Worm (Caenorhabditis elegans): Measurements from ENCODE around the gene gfat-2.
A peak's percentile ranks its signal among the peaks of the same experiment; 100 is the strongest.

Gene gfat-2

DNA sequence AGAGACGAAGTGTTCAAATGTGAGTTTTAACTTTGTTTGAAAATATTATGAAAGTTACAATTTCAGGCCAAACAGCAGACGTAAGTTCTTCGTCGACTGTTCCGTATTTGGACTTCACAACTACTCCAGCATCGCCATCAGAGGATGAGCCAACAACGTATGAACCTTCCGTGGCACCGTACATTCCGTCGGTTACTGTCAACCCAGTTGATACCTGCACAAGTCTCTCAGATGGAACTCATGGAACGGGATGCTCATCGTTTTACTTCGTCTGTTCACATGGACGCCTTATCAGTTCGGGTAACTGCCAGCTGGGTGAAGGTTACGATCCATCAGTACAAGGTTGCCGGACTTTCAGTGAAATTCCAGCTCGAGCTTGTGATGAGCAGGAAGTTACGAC is 34.3 kb upstream of the gfat-2 start:
- TF ChIP-seq ceh-31 (tag; optimal IDR thresholded peaks at IDR 0.05): no peak
- no peak for TF ChIP-seq sdc-2 (tag; optimal IDR thresholded peaks at IDR 0.05)
- TF ChIP-seq pag-3 (tag; optimal IDR thresholded peaks at IDR 0.05; ENCODE audit: borderline replicate concordance): no peak
- no peak for TF ChIP-seq tbx-2 (tag; optimal IDR thresholded peaks at IDR 0.05)
- no peak for TF ChIP-seq unc-86 (tag; optimal IDR thresholded peaks at IDR 0.05)
- TF ChIP-seq nhr-232 (tag; optimal IDR thresholded peaks at IDR 0.05): no peak
- no peak for TF ChIP-seq unc-55 (GFP tag; optimal IDR thresholded peaks at IDR 0.05)
- no peak for TF ChIP-seq unc-42 (tag; optimal IDR thresholded peaks at IDR 0.05)
- TF ChIP-seq ceh-45 (GFP tag; IDR thresholded peaks at IDR 0.05): no peak
- TF ChIP-seq dmd-4 (tag; optimal IDR thresholded peaks at IDR 0.05; ENCODE audit: borderline replicate concordance): no peak
- no peak for TF ChIP-seq hlh-30 (tag; optimal IDR thresholded peaks at IDR 0.05; ENCODE audit: insufficient read depth)
- TF ChIP-seq nfya-1 (tag; optimal IDR thresholded peaks at IDR 0.05): no peak
- no peak for TF ChIP-seq mec-3 (tag; optimal IDR thresholded peaks at IDR 0.05; ENCODE audit: borderline replicate concordance)
- TF ChIP-seq hlh-8 (tag; optimal IDR thresholded peaks at IDR 0.05): no peak
- TF ChIP-seq ceh-6 (GFP tag; optimal IDR thresholded peaks at IDR 0.05): no peak
- TF ChIP-seq C38D4.7 (GFP tag; optimal IDR thresholded peaks at IDR 0.05): no peak
- no peak for TF ChIP-seq ceh-19 (GFP tag; optimal IDR thresholded peaks at IDR 0.05)
- TF ChIP-seq ref-2 (tag; optimal IDR thresholded peaks at IDR 0.05): no peak

DNA sequence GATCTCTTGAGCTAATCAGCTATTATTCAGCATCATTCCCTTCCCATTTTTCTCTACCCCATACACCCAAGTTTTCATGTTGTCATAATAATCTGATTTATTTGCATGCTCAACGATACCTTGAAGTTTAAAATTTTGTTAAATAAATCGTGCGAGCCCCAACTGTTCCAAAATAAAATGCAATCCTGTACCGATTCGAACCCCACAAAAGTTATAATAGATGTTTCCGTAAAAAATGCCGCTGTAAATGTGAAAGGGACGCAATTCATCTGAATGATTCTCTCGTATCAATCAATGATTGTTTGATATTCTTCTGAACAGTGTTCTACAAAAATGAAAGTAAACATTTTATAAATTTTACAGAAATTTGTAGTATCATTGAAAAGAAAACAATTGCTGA is 32.6 kb upstream of the gfat-2 start:
- TF ChIP-seq T23F11.4 (GFP tag; optimal IDR thresholded peaks at IDR 0.05) (no peak), ref-2 (tag; optimal IDR thresholded peaks at IDR 0.05) (no peak), F13H6.1 (tag; optimal IDR thresholded peaks at IDR 0.05) (no peak), sox-2 (GFP tag; IDR thresholded peaks at IDR 0.05) (no peak), madf-2 (tag; optimal IDR thresholded peaks at IDR 0.05) (no peak), zip-5 (tag; optimal IDR thresholded peaks at IDR 0.05) (no peak), dve-1 (tag; optimal IDR thresholded peaks at IDR 0.05) (no peak)

DNA sequence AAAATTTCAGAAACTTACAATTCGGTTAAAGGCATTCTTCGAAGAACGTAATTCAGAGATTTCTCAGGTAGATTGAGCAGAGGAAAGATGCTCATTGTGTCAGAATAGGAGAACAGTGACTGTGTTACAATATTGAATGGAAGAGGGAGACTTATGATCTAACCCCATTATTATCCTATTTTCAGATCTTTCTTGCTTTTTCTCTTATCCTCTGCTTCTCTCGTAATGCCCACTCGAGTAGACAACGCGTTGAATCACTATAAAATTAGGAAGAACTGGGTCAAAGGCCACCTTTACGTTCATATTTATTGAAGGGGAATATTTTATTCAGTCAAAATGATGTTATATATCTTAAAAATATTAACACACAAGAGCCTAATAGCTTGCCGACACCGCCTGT is 30.8 kb upstream of the gfat-2 start, which contains the start of gene fbxb-76:
fbxb-76 (minus strand) TSS at position 101 of the 400 bp plus-strand sequence.
- TF ChIP-seq hlh-15 (tag; optimal IDR thresholded peaks at IDR 0.05) (no peak), ceh-31 (tag; optimal IDR thresholded peaks at IDR 0.05) (no peak), eyg-1 (tag; optimal IDR thresholded peaks at IDR 0.05) (no peak), T23F11.4 (GFP tag; optimal IDR thresholded peaks at IDR 0.05) (no peak), ceh-48 (tag; optimal IDR thresholded peaks at IDR 0.05) (no peak), ets-4 (tag; optimal IDR thresholded peaks at IDR 0.05) (no peak), pros-1 (tag; optimal IDR thresholded peaks at IDR 0.05) (no peak), dmd-4 (tag; optimal IDR thresholded peaks at IDR 0.05; ENCODE audit: borderline replicate concordance) (no peak)

DNA sequence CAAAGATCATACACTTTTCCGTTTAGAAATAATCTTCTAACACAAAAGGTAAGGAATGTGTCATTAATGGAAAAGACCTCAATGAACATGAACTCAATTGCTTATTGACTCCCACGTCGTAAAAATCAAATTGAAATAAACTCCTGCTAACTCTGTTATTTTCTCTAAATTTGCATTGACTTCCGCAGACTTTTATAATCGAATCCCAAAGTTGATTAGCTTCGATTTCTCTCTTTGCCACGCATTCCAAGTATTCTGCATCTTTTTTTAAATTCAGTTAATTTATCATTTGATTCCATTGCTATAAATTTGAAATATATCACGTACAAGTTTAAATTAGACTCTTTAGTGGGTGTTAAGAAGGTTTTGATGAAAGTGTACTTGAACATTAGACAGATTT is 21.3 kb upstream of the gfat-2 start:
- TF ChIP-seq unc-42 (tag; optimal IDR thresholded peaks at IDR 0.05) (peak; percentile 73), ets-4 (tag; optimal IDR thresholded peaks at IDR 0.05) (no peak)

DNA sequence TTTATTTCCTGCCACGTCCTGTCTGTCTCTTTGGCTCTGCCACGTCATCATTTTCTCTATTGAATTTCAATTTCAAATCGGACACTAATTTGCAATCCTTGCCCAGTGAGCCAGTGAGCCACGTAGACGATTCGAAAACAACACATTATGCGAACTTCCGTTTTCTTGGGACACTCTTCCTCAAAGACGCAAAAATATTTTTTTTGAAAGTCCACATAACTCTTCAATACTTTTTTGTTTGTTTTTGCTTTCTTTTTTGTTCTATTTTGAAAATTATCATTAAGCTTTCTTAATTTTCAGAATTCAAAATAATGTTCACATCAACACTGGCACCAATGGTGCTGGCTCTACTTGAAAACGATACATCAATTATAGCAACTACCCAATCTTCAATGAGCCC is 15.8 kb upstream of the gfat-2 start, which contains the start of gene tag-89:
tag-89 (plus strand) TSS at position 301 of the 400 bp plus-strand sequence.
- no peak for TF ChIP-seq gmeb-2 (tag; optimal IDR thresholded peaks at IDR 0.05)
- no peak for TF ChIP-seq ceh-30 (tag; optimal IDR thresholded peaks at IDR 0.05)
- no peak for TF ChIP-seq ceh-31 (tag; optimal IDR thresholded peaks at IDR 0.05)
- no peak for TF ChIP-seq hlh-30 (tag; optimal IDR thresholded peaks at IDR 0.05; ENCODE audit: insufficient read depth)
- no peak for TF ChIP-seq K09A11.1 (tag; optimal IDR thresholded peaks at IDR 0.05; ENCODE audit: insufficient read depth)
- TF ChIP-seq K02D7.2 (tag; optimal IDR thresholded peaks at IDR 0.05): no peak
- TF ChIP-seq sox-2 (GFP tag; IDR thresholded peaks at IDR 0.05): no peak
- no peak for TF ChIP-seq sox-4 (tag; optimal IDR thresholded peaks at IDR 0.05)
- TF ChIP-seq elt-2 (tag; optimal IDR thresholded peaks at IDR 0.05): no peak
- no peak for TF ChIP-seq T23F11.4 (GFP tag; optimal IDR thresholded peaks at IDR 0.05)
- no peak for TF ChIP-seq ets-4 (tag; optimal IDR thresholded peaks at IDR 0.05)
- TF ChIP-seq ahr-1 (tag; optimal IDR thresholded peaks at IDR 0.05): no peak
- no peak for TF ChIP-seq pag-3 (tag; optimal IDR thresholded peaks at IDR 0.05; ENCODE audit: borderline replicate concordance)
- no peak for TF ChIP-seq ceh-22 (tag; optimal IDR thresholded peaks at IDR 0.05)
- no peak for TF ChIP-seq dve-1 (tag; optimal IDR thresholded peaks at IDR 0.05)
- TF ChIP-seq unc-86 (tag; optimal IDR thresholded peaks at IDR 0.05): no peak
- TF ChIP-seq nfya-1 (tag; optimal IDR thresholded peaks at IDR 0.05): no peak
- no peak for TF ChIP-seq ceh-14 (tag; optimal IDR thresholded peaks at IDR 0.05)
